Fruit fly (Drosophila melanogaster) whole organism, prepupa: ENCODE results near the gene CG7730.

Experiments used
- Blimp-1 ChIP-seq: fragments of 200-800 bp; sonication (Bioruptor generic); optimal IDR thresholded peaks from 3 replicates; lab custom pipeline; 2017; ENCODE audit warnings: missing biosample characterization, missing genetic modification characterization, mild to moderate bottlenecking, moderate library complexity, missing genetic modification reagents
- CG9139 ChIP-seq: fragments of 200-800 bp; sonication (Bioruptor generic); optimal IDR thresholded peaks from 3 replicates; lab custom pipeline; 2017; ENCODE audit warnings: missing biosample characterization, mild to moderate bottlenecking, missing genetic modification characterization
- Eip93F ChIP-seq: fragments of 200-800 bp; sonication (Bioruptor generic); optimal IDR thresholded peaks from 2 replicates; lab custom pipeline; 2016; ENCODE audit warnings: missing biosample characterization, mild to moderate bottlenecking, missing genetic modification characterization
- Lpt ChIP-seq: fragments of 200-800 bp; sonication (Bioruptor generic); optimal IDR thresholded peaks from 3 replicates; lab custom pipeline; 2016; ENCODE audit warnings: missing biosample characterization, missing genetic modification characterization
- spab ChIP-seq: fragments of 200-800 bp; sonication (Bioruptor generic); optimal IDR thresholded peaks from 2 replicates; lab custom pipeline; 2017; ENCODE audit warnings: missing biosample characterization, mild to moderate bottlenecking, missing genetic modification characterization, missing genetic modification reagents

CG7730 gene

DNA sequence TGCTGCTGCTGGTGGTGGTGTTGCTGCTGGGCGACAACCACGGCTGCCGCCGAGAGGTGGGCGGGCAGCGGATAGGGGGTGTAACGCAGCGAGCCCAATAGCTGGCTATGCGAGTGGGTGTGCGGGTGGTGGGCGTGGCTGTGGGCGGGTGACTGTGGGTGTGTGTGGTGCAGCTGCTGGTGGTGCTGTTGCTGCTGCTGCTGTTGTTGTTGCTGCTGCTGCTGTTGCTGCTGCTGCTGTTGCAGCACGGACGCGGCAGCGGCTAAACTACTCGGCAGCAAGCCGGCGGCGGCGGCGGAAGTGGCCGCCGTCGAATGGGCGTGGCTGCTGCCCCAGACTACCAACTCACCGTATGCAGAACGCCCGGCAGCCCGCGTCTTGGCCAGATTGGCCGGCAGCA lies 50.0 kb downstream of the CG7730 start:
- TF ChIP-seq Lpt (GFP tag; lab: Kevin White, UChicago) (no peak), spab (GFP tag; lab: Kevin White, UChicago) (no peak), Eip93F (GFP tag; lab: Kevin White, UChicago) (no peak), CG9139 (GFP tag; lab: Kevin White, UChicago) (no peak), Blimp-1 (GFP tag; lab: Kevin White, UChicago) (no peak)
